Worm (Caenorhabditis elegans) whole organism, L4 larva: ENCODE data around the gene W06A7.2.

Experiments
- F10B5.3 ChIP-seq: sonication (generic microtip); optimal IDR thresholded peaks from 2 replicates; lab custom pipeline; 2016; ENCODE audit warnings: mild to moderate bottlenecking, missing genetic modification characterization, missing compliant biosample characterization
- R02D3.7 ChIP-seq: fragments of 150-350 bp; sonication (generic microtip); optimal IDR thresholded peaks from 3 replicates; lab custom pipeline; 2014; ENCODE audit warnings: missing biosample characterization, missing genetic modification characterization
- Y105C5A.15 ChIP-seq: fragments of 200-800 bp; sonication (Bioruptor generic); IDR thresholded peaks from 2 replicates; pipeline ENCODE4 v1.3.6; 2022; ENCODE audit warnings: missing genetic modification characterization, missing compliant biosample characterization
- Y5F2A.4 ChIP-seq: fragments of 200-800 bp; sonication (Bioruptor generic); optimal IDR thresholded peaks from 2 replicates; lab custom pipeline; 2018; ENCODE audit warnings: mild to moderate bottlenecking, missing genetic modification characterization, missing compliant biosample characterization
- aha-1 ChIP-seq: fragments of 150-350 bp; peaks from one replicate; lab custom pipeline; 2014; ENCODE audit warnings: missing biosample characterization, missing genetic modification characterization
- ceh-62 ChIP-seq: sonication (generic microtip); optimal IDR thresholded peaks from 2 replicates; lab custom pipeline; 2017; ENCODE audit warnings: missing biosample characterization, missing genetic modification characterization
- daf-12 ChIP-seq: fragments of 150-350 bp; optimal IDR thresholded peaks from 2 replicates; lab custom pipeline; 2014; ENCODE audit warnings: missing biosample characterization, missing genetic modification reagents, missing genetic modification characterization
- daf-16 ChIP-seq, 3 experiments: sonication (generic microtip); optimal IDR thresholded peaks; 2 replicates each; lab custom pipeline; 2016 to 2017; ENCODE audit warnings: missing genetic modification characterization in 3 of 3, missing genetic modification reagents in 3 of 3, mild to moderate bottlenecking in 2 of 3, missing compliant biosample characterization in 2 of 3, missing biosample characterization in 1 of 3, moderate library complexity in 1 of 3
- daf-19 ChIP-seq: fragments of 200-800 bp; sonication (Bioruptor generic); conservative IDR thresholded peaks from 2 replicates; pipeline ENCODE4 v1.3.6; 2022; ENCODE audit warnings: missing genetic modification characterization, missing compliant biosample characterization
- dmd-9 ChIP-seq: fragments of 200-800 bp; sonication (Bioruptor generic); IDR thresholded peaks from 2 replicates; pipeline ENCODE4 v1.3.6; 2022; ENCODE audit warnings: missing genetic modification reagents, missing genetic modification characterization, missing compliant biosample characterization
- duxl-1 ChIP-seq: sonication (generic microtip); optimal IDR thresholded peaks from 2 replicates; lab custom pipeline; 2016; ENCODE audit warnings: mild to moderate bottlenecking, missing genetic modification characterization, moderate library complexity, missing compliant biosample characterization; ENCODE audit not compliant: poor library complexity
- dve-1 ChIP-seq: sonication (generic microtip); optimal IDR thresholded peaks from 2 replicates; lab custom pipeline; 2017; ENCODE audit warnings: antibody characterized with exemption, mild to moderate bottlenecking, missing genetic modification characterization, missing compliant biosample characterization; ENCODE audit not compliant: insufficient read depth
- egl-27 ChIP-seq: sonication (generic microtip); optimal IDR thresholded peaks from 3 replicates; lab custom pipeline; 2017; ENCODE audit warnings: missing biosample characterization, missing genetic modification reagents, missing genetic modification characterization
- fkh-10 ChIP-seq: fragments of 150-350 bp; optimal IDR thresholded peaks from 2 replicates; lab custom pipeline; 2014; ENCODE audit warnings: missing biosample characterization, missing genetic modification reagents, missing genetic modification characterization
- fos-1 ChIP-seq: fragments of 150-350 bp; optimal IDR thresholded peaks from 2 replicates; lab custom pipeline; 2014; ENCODE audit warnings: missing biosample characterization, missing genetic modification characterization
- hmg-1.1 ChIP-seq: fragments of 200-800 bp; sonication (Bioruptor generic); IDR thresholded peaks from 2 replicates; pipeline ENCODE4 v1.3.6; 2022; ENCODE audit warnings: missing genetic modification reagents, missing genetic modification characterization, missing compliant biosample characterization
- jun-1 ChIP-seq: fragments of 150-350 bp; optimal IDR thresholded peaks from 2 replicates; lab custom pipeline; 2014; ENCODE audit warnings: missing biosample characterization, missing genetic modification reagents, missing genetic modification characterization
- lim-7 ChIP-seq: fragments of 200-800 bp; sonication (Bioruptor generic); IDR thresholded peaks from 2 replicates; pipeline ENCODE4 v1.3.6; 2022; ENCODE audit warnings: missing genetic modification characterization, missing compliant biosample characterization
- lin-13 ChIP-seq: fragments of 150-350 bp; optimal IDR thresholded peaks from 2 replicates; lab custom pipeline; 2014; ENCODE audit warnings: missing biosample characterization, missing genetic modification reagents, missing genetic modification characterization
- lin-38 ChIP-seq: fragments of 200-800 bp; sonication (Bioruptor generic); IDR thresholded peaks from 2 replicates; pipeline ENCODE4 v1.3.6; 2022; ENCODE audit warnings: missing genetic modification reagents, missing genetic modification characterization, missing compliant biosample characterization
- lsy-2 ChIP-seq, 2 experiments: fragments of 150-350 bp in 1 of 2; sonication (generic microtip) in 1 of 2; optimal IDR thresholded peaks; 2 replicates each; lab custom pipeline; 2014 to 2017; ENCODE audit warnings: missing biosample characterization in 2 of 2, missing genetic modification characterization in 2 of 2
- nhr-11 ChIP-seq: fragments of 150-350 bp; optimal IDR thresholded peaks from 2 replicates; lab custom pipeline; 2014; ENCODE audit warnings: missing biosample characterization, missing genetic modification characterization
- nhr-111 ChIP-seq: fragments of 200-800 bp; sonication (Bioruptor generic); optimal IDR thresholded peaks from 2 replicates; lab custom pipeline; 2018; ENCODE audit warnings: mild to moderate bottlenecking, missing genetic modification characterization, missing compliant biosample characterization
- nhr-25 ChIP-seq: sonication (generic microtip); optimal IDR thresholded peaks from 2 replicates; lab custom pipeline; 2017; ENCODE audit warnings: missing genetic modification characterization, mild to moderate bottlenecking, missing compliant biosample characterization, antibody characterized with exemption, moderate library complexity, borderline replicate concordance; ENCODE audit not compliant: insufficient read depth
- nhr-41 ChIP-seq: fragments of 200-800 bp; sonication (Bioruptor generic); IDR thresholded peaks from 2 replicates; pipeline ENCODE4 v1.3.6; 2022; ENCODE audit warnings: missing genetic modification reagents, missing genetic modification characterization, missing compliant biosample characterization
- pha-4 ChIP-seq, 2 experiments: fragments of 150-350 bp in 1 of 2; fragments of 200-800 bp in 1 of 2; sonication (Bioruptor generic) in 1 of 2; IDR thresholded peaks in 1 of 2; optimal IDR thresholded peaks in 1 of 2; 2 replicates each; pipeline versions ENCODE4 v1.3.6 to Lab custom; 2014 to 2022; ENCODE audit warnings: missing genetic modification characterization in 2 of 2, missing genetic modification reagents in 2 of 2, missing biosample characterization in 1 of 2, missing compliant biosample characterization in 1 of 2
- snpc-4 ChIP-seq: fragments of 150-350 bp; optimal IDR thresholded peaks from 2 replicates; lab custom pipeline; 2014; ENCODE audit warnings: missing biosample characterization, missing genetic modification characterization
- unc-62 ChIP-seq, 3 experiments: fragments of 150-350 bp in 1 of 3; sonication (generic microtip); optimal IDR thresholded peaks in 2 of 3; peaks in 1 of 3; 1 replicate in 1 of 3; 2 replicates in 2 of 3; lab custom pipeline; 2014 to 2017; ENCODE audit warnings: missing biosample characterization in 3 of 3, missing genetic modification characterization in 3 of 3, missing genetic modification reagents in 3 of 3, missing genotype in 1 of 3

W06A7.2 gene

ce11 chrV:14855626-14856025 is 34.0 kb downstream of the W06A7.2 start (continued):
- TF ChIP-seq nhr-111 (GFP tag; lab: Kevin White, UChicago): no peak
- no peak for TF ChIP-seq jun-1
- TF ChIP-seq, all 104 proteins: peak for 28

- TF ChIP-seq Y105C5A.15 (GFP tag; lab: Robert Waterston, UW): no peak
- no peak for TF ChIP-seq duxl-1 (tag; lab: Kevin White, UChicago)
- no peak for TF ChIP-seq nhr-41 (GFP tag; lab: Robert Waterston, UW)
- no peak for TF ChIP-seq hmg-1.1 (GFP tag; lab: Robert Waterston, UW)
- TF ChIP-seq daf-19 (GFP tag; lab: Robert Waterston, UW): no peak
- no peak for TF ChIP-seq Y5F2A.4 (GFP tag; lab: Kevin White, UChicago)
- TF ChIP-seq, all 104 proteins: peak for 0
These were observed 36.9 kb downstream of the W06A7.2 start, which contains the start of gene npr-13 for ce11 chrV:14858503-14858902. Gene npr-13 (minus strand): TSS chrV:14858603.

ce11 chrV:14859380-14859779 is 37.7 kb downstream of the W06A7.2 start:
- TF ChIP-seq fkh-10 (GFP tag; lab: Kevin White, UChicago) (peak; percentile 21), F10B5.3 (tag; lab: Kevin White, UChicago) (no peak)
- TF ChIP-seq, all 104 proteins: peak for 1

ce11 chrV:14868181-14868580 is 46.5 kb downstream of the W06A7.2 start, which contains the start of gene gcy-14:
Gene gcy-14 (minus strand): TSS chrV:14868281.
- TF ChIP-seq nhr-41 (GFP tag; lab: Robert Waterston, UW) (no peak), R02D3.7 (tag; lab: Kevin White, UChicago) (no peak), egl-27 (tag; lab: Kevin White, UChicago) (no peak), snpc-4 (no peak), pha-4 (GFP tag; IDR thresholded peaks at IDR 0.05; lab: Robert Waterston, UW) (no peak), pha-4 (tag; optimal IDR thresholded peaks at IDR 0.05; lab: Kevin White, UChicago) (no peak), ceh-62 (tag; lab: Kevin White, UChicago) (no peak), dve-1 (tag; lab: Kevin White, UChicago) (no peak), lin-13 (GFP tag; lab: Kevin White, UChicago) (no peak), lin-38 (GFP tag; lab: Robert Waterston, UW) (no peak), aha-1 (tag; lab: Kevin White, UChicago) (no peak), dmd-9 (GFP tag; lab: Robert Waterston, UW) (no peak), lim-7 (no peak)

- TF ChIP-seq fos-1 (tag; lab: Kevin White, UChicago) (no peak), daf-16 (GFP tag; optimal IDR thresholded peaks at IDR 0.05; lab: Kevin White, UChicago) (peak in 1 of 2 experiments; percentile 60), daf-16 (tag; optimal IDR thresholded peaks at IDR 0.05; lab: Kevin White, UChicago) (no peak), lsy-2 (tag; optimal IDR thresholded peaks at IDR 0.05; lab: Kevin White, UChicago) (no peak), unc-62 (GFP tag; optimal IDR thresholded peaks at IDR 0.05 in 1 of 2; lab: Kevin White, UChicago) (peak in 1 of 2 experiments; percentile 10), unc-62 (tag; optimal IDR thresholded peaks at IDR 0.05; lab: Kevin White, UChicago) (no peak), daf-12 (tag; lab: Kevin White, UChicago) (no peak), nhr-25 (tag; lab: Kevin White, UChicago) (no peak), nhr-11 (tag; lab: Kevin White, UChicago) (peak; percentile 37)
These were observed 49.7 kb downstream of the W06A7.2 start, which contains the start of gene ZC412.3 for ce11 chrV:14871365-14871764. Gene ZC412.3 (minus strand): TSS chrV:14871547.
